Worm (Caenorhabditis elegans) whole organism, L2 larva: ENCODE measurements around the gene Y41D4B.11.
"Not testable (repeated sequence)": the region's sequence is repeated elsewhere in the genome, so short reads cannot be mapped to it uniquely, and the experiment has no call there.

Experiments
- C34F6.9 ChIP-seq: fragments of 150-350 bp; optimal IDR thresholded peaks from 2 replicates; lab custom pipeline; 2014; ENCODE audit warnings: missing biosample characterization, missing genetic modification characterization
- F13H6.1 ChIP-seq: sonication (generic microtip); optimal IDR thresholded peaks from 2 replicates; lab custom pipeline; 2016; ENCODE audit warnings: missing genetic modification characterization, missing compliant biosample characterization
- R02D3.7 ChIP-seq: fragments of 150-350 bp; optimal IDR thresholded peaks from 2 replicates; lab custom pipeline; 2014; ENCODE audit warnings: missing biosample characterization, missing genetic modification characterization
- Y55F3AM.14 ChIP-seq: fragments of 200-800 bp; sonication (Bioruptor generic); optimal IDR thresholded peaks from 2 replicates; lab custom pipeline; 2018; ENCODE audit warnings: mild to moderate bottlenecking, missing genetic modification characterization, missing compliant biosample characterization
- ZK546.5 ChIP-seq: sonication (generic microtip); optimal IDR thresholded peaks from 2 replicates; lab custom pipeline; 2017; ENCODE audit warnings: missing biosample characterization, missing genetic modification characterization
- alr-1 ChIP-seq: fragments of 150-350 bp; optimal IDR thresholded peaks from 2 replicates; lab custom pipeline; 2014; ENCODE audit warnings: missing biosample characterization, missing genetic modification characterization
- ceh-82 ChIP-seq: fragments of 150-350 bp; optimal IDR thresholded peaks from 2 replicates; lab custom pipeline; 2014; ENCODE audit warnings: missing biosample characterization, missing genetic modification characterization
- crh-2 ChIP-seq: sonication (generic microtip); optimal IDR thresholded peaks from 2 replicates; lab custom pipeline; 2017; ENCODE audit warnings: missing biosample characterization, missing genetic modification characterization
- dmd-4 ChIP-seq: sonication (generic microtip); optimal IDR thresholded peaks from 2 replicates; lab custom pipeline; 2017; ENCODE audit warnings: missing biosample characterization, missing genetic modification characterization
- egl-27 ChIP-seq: sonication (generic microtip); optimal IDR thresholded peaks from 3 replicates; lab custom pipeline; 2017; ENCODE audit warnings: missing biosample characterization, missing genetic modification reagents, missing genetic modification characterization
- elt-1 ChIP-seq: fragments of 150-350 bp; optimal IDR thresholded peaks from 2 replicates; lab custom pipeline; 2014; ENCODE audit warnings: missing biosample characterization, missing genetic modification characterization
- elt-3 ChIP-seq: sonication (generic microtip); optimal IDR thresholded peaks from 2 replicates; lab custom pipeline; 2017; ENCODE audit warnings: missing biosample characterization, missing genetic modification characterization
- fos-1 ChIP-seq: fragments of 150-350 bp; optimal IDR thresholded peaks from 2 replicates; lab custom pipeline; 2014; ENCODE audit warnings: missing biosample characterization, missing genetic modification characterization
- gmeb-1 ChIP-seq: fragments of 150-350 bp; optimal IDR thresholded peaks from 2 replicates; lab custom pipeline; 2014; ENCODE audit warnings: missing biosample characterization, missing genetic modification characterization
- lin-11 ChIP-seq: fragments of 150-350 bp; sonication (generic microtip); optimal IDR thresholded peaks from 2 replicates; lab custom pipeline; 2014; ENCODE audit warnings: missing biosample characterization, missing genetic modification characterization, inconsistent platforms, mixed read lengths
- lin-13 ChIP-seq: fragments of 150-350 bp; optimal IDR thresholded peaks from 2 replicates; lab custom pipeline; 2014; ENCODE audit warnings: missing biosample characterization, missing genetic modification reagents, missing genetic modification characterization
- lin-39 ChIP-seq: fragments of 150-350 bp; optimal IDR thresholded peaks from 2 replicates; lab custom pipeline; 2014; ENCODE audit warnings: missing biosample characterization, missing genetic modification reagents, missing genetic modification characterization
- mbf-1 ChIP-seq: sonication (generic microtip); optimal IDR thresholded peaks from 2 replicates; lab custom pipeline; 2017; ENCODE audit warnings: missing biosample characterization, missing genetic modification characterization
- mdl-1 ChIP-seq, 2 experiments: fragments of 150-350 bp in 1 of 2; sonication (generic microtip) in 1 of 2; optimal IDR thresholded peaks; 2 replicates each; lab custom pipeline; 2017; ENCODE audit warnings: missing biosample characterization in 2 of 2, missing genetic modification characterization in 2 of 2
- nhr-10 ChIP-seq: sonication (generic microtip); optimal IDR thresholded peaks from 2 replicates; lab custom pipeline; 2017; ENCODE audit warnings: missing biosample characterization, missing genetic modification characterization
- nhr-11 ChIP-seq: fragments of 150-350 bp; optimal IDR thresholded peaks from 2 replicates; lab custom pipeline; 2014; ENCODE audit warnings: missing biosample characterization, missing genetic modification characterization
- nhr-12 ChIP-seq: fragments of 150-350 bp; optimal IDR thresholded peaks from 2 replicates; lab custom pipeline; 2014; ENCODE audit warnings: missing biosample characterization, missing genetic modification characterization
- nhr-21 ChIP-seq: fragments of 150-350 bp; optimal IDR thresholded peaks from 2 replicates; lab custom pipeline; 2014; ENCODE audit warnings: missing biosample characterization, missing genetic modification characterization
- nhr-23 ChIP-seq: fragments of 150-350 bp; optimal IDR thresholded peaks from 2 replicates; lab custom pipeline; 2014; ENCODE audit warnings: missing biosample characterization, missing genetic modification reagents, missing genetic modification characterization
- nhr-237 ChIP-seq: fragments of 150-350 bp; optimal IDR thresholded peaks from 2 replicates; lab custom pipeline; 2014; ENCODE audit warnings: missing biosample characterization, missing genetic modification characterization
- nhr-77 ChIP-seq: fragments of 150-350 bp; optimal IDR thresholded peaks from 2 replicates; lab custom pipeline; 2014; ENCODE audit warnings: missing biosample characterization, missing genetic modification characterization
- peb-1 ChIP-seq: fragments of 150-350 bp; optimal IDR thresholded peaks from 2 replicates; lab custom pipeline; 2014; ENCODE audit warnings: missing biosample characterization, missing genetic modification characterization
- sem-4 ChIP-seq: fragments of 150-350 bp; optimal IDR thresholded peaks from 2 replicates; lab custom pipeline; 2014; ENCODE audit warnings: missing biosample characterization, missing genetic modification reagents, missing genetic modification characterization
- skn-1 ChIP-seq: sonication (generic microtip); optimal IDR thresholded peaks from 2 replicates; lab custom pipeline; 2017; ENCODE audit warnings: missing biosample characterization, missing genetic modification characterization
- sma-3 ChIP-seq: sonication (generic microtip); optimal IDR thresholded peaks from 2 replicates; lab custom pipeline; 2016; ENCODE audit warnings: missing genetic modification reagents, missing genetic modification characterization, missing compliant biosample characterization
- sma-9 ChIP-seq, 2 experiments: fragments of 150-350 bp in 1 of 2; sonication (generic microtip) in 1 of 2; optimal IDR thresholded peaks; 2 replicates each; lab custom pipeline; 2014 to 2016; ENCODE audit warnings: missing genetic modification characterization in 2 of 2, mild to moderate bottlenecking in 1 of 2, missing biosample characterization in 1 of 2, missing compliant biosample characterization in 1 of 2, missing genetic modification reagents in 1 of 2, moderate library complexity in 1 of 2
- unc-39 ChIP-seq: fragments of 150-350 bp; optimal IDR thresholded peaks from 2 replicates; lab custom pipeline; 2014; ENCODE audit warnings: missing biosample characterization, missing genetic modification characterization
- unc-62 ChIP-seq: fragments of 150-350 bp; optimal IDR thresholded peaks from 2 replicates; lab custom pipeline; 2014; ENCODE audit warnings: missing biosample characterization, missing genetic modification reagents, missing genetic modification characterization
- zag-1 ChIP-seq: fragments of 150-350 bp; optimal IDR thresholded peaks from 2 replicates; lab custom pipeline; 2014; ENCODE audit warnings: missing biosample characterization, missing genetic modification characterization
- ztf-11 ChIP-seq: sonication (generic microtip); optimal IDR thresholded peaks from 2 replicates; lab custom pipeline; 2017; ENCODE audit warnings: missing biosample characterization, missing genetic modification characterization
- ztf-4 ChIP-seq: fragments of 150-350 bp; optimal IDR thresholded peaks from 2 replicates; lab custom pipeline; 2014; ENCODE audit warnings: missing biosample characterization, missing genetic modification characterization

Y41D4B.11 gene

DNA sequence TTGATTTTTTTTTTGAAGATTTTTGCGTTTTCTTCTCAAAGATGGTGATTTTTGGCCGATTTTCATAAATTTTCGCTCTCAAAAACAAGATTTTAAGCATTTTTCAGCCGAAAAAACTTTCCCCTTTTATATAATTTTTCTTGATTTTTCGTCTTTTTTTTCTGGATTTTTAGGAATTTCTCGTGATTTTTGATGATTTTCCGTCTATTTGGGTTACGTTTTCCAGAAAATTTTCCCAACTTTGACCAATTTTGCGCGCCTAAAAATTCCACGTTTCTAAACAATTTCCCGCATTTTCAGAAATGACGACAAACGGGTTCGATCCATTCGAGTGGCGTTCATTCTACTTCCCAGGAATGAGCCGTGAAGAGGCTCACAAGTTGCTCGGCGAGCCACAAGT is 8.5 kb upstream of the Y41D4B.11 start, which contains the start of gene ced-2:
ced-2 (plus strand) TSS at position 301 of the 400 bp plus-strand sequence.
- TF ChIP-seq lin-13 (no peak), crh-2 (tag; lab: Kevin White, UChicago) (no peak), egl-27 (no peak), unc-39 (tag; lab: Kevin White, UChicago) (no peak), fos-1 (tag; lab: Kevin White, UChicago) (no peak), sma-3 (no peak)

DNA sequence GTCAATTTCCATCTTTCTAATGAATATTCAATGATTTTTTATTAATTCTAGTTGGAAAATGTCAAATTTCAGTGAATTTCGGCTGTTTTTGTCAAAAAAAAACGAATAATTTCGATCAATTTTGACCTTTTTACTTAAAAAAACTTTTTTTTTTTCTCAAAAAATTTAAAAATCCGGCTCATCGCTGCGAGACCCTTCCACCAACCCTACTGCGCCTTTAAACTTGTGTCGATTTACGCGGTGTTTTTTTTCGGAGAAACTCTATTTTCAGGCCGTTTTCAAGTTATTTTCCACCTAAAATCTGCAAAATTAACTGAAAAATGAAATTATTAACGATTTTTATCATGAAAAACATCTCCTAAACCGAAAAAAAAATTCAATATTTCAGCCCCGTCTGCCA is 4.7 kb upstream of the Y41D4B.11 start:
- TF ChIP-seq elt-3 (tag; lab: Kevin White, UChicago): no peak
- no peak for TF ChIP-seq unc-39 (tag; lab: Kevin White, UChicago)
- no peak for TF ChIP-seq C34F6.9 (tag; lab: Kevin White, UChicago)
- TF ChIP-seq mdl-1 (tag; optimal IDR thresholded peaks at IDR 0.05; lab: Kevin White, UChicago): no peak
- TF ChIP-seq mbf-1 (tag; lab: Kevin White, UChicago): no peak
- TF ChIP-seq sem-4 (tag; lab: Kevin White, UChicago): no peak
- no peak for TF ChIP-seq unc-62 (GFP tag; lab: Kevin White, UChicago)
- no peak for TF ChIP-seq nhr-77 (tag; lab: Kevin White, UChicago)
- no peak for TF ChIP-seq ceh-82
- no peak for TF ChIP-seq F13H6.1 (tag; lab: Kevin White, UChicago)

DNA sequence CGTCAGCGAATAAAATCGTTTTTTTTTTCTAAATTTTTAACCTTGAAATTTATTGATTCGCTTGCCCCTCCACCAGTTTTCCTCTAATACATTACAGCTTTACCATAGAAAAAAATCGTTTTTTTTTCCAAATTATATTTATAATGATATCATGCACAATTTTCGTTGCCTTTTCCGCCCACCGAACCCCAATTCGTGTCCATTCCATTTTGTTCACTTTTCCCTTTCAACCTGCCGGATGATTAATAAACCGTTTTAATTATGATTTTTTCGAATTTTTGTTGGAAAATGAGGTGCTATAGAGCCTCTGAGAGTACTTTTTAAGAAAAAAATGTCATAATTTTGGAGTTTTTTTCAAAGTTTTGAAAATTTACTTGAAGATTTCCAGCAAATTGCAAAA is 4.2 kb upstream of the Y41D4B.11 start, which contains the start of gene set-23:
set-23 (plus strand) TSS at position 301 of the 400 bp plus-strand sequence.
- TF ChIP-seq R02D3.7 (tag; lab: Kevin White, UChicago) (no peak), nhr-77 (tag; lab: Kevin White, UChicago) (no peak), F13H6.1 (tag; lab: Kevin White, UChicago) (no peak), gmeb-1 (tag; lab: Kevin White, UChicago) (no peak), elt-3 (tag; lab: Kevin White, UChicago) (no peak), sma-3 (no peak), C34F6.9 (tag; lab: Kevin White, UChicago) (no peak)
- TF ChIP-seq, all 48 proteins: peak for 0

DNA sequence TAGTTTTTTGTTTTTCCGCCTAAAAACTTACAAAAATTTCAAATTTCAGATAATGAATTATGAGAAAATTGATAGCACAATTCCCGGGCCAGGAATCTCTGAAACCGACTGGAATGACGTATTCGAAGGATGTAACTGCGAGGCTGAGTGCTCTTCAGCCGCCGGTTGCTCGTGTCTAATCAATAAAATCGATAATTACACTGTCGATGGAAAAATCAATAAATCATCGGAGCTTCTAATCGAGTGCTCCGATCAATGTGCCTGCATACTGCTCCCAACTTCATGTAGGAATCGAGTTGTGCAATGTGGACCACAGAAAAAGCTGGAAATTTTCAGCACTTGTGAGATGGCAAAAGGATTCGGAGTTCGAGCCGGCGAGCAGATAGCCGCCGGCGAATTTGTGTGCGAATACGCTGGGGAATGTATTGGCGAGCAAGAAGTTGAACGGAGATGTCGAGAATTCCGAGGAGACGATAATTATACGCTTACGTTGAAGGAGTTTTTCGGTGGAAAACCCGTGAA is 2.5 kb upstream of the Y41D4B.11 start:
- TF ChIP-seq ztf-4 (tag; lab: Kevin White, UChicago) (no peak), elt-1 (no peak), fos-1 (tag; lab: Kevin White, UChicago) (no peak), peb-1 (tag; lab: Kevin White, UChicago) (no peak), nhr-11 (tag; lab: Kevin White, UChicago) (no peak), skn-1 (tag; lab: Kevin White, UChicago) (no peak), zag-1 (tag; lab: Kevin White, UChicago) (no peak), lin-39 (tag; lab: Kevin White, UChicago) (no peak), nhr-21 (no peak), nhr-12 (tag; lab: Kevin White, UChicago) (no peak), crh-2 (tag; lab: Kevin White, UChicago) (no peak), ztf-11 (no peak), dmd-4 (tag; lab: Kevin White, UChicago) (no peak), Y55F3AM.14 (no peak), sma-9 (GFP tag; optimal IDR thresholded peaks at IDR 0.05; lab: Kevin White, UChicago) (no peak), sma-9 (tag; optimal IDR thresholded peaks at IDR 0.05; lab: Kevin White, UChicago) (no peak), unc-62 (GFP tag; lab: Kevin White, UChicago) (no peak), nhr-237 (no peak)

DNA sequence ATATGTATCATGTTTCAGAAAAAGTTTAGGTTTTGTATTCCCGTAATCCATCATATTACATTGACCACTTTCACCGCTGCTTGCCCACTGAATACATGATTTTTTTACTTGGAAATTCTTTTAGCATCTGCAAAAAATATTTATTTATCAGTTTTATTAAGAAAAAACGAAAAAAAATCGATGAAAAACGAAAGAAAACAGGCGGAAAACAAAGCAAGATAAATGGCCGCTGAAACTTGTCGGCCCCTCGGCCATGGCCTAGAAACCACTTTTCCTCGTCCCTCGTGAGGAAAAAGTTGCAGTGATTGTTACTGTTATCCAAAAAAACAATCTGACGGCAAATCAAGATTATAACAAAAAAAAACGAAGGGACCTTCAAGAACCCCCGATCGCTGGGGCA is 4.5 kb downstream of the Y41D4B.11 start, which contains the start of gene dsl-3:
dsl-3 (plus strand) TSS at position 301 of the 400 bp plus-strand sequence.
- not testable (repeated sequence) for TF ChIP-seq peb-1, lin-39, lin-11 (tag; lab: Kevin White, UChicago)
- TF ChIP-seq, all 48 proteins: peak for 0; not testable (repeated sequence) for 48

DNA sequence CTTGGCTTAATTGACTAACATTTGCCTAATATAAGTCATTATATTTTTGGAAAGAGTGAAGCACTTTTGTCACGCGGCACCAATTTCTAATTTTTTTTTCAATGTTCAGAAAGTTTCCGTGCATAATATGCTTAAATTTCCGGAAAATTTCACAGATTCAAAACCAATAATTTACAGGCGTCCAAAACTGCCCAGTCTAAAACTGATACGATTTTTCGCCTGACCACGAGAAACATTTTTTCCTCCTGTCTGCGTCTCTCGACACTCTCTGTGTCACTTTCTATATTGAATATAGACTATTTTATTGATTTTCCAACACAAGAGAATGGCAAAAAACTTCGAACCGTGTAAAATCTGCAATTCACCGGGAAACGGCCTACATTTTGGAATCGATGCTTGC is 8.1 kb downstream of the Y41D4B.11 start, which contains the start of gene nhr-122:
nhr-122 (plus strand) TSS at position 301 of the 400 bp plus-strand sequence.
- no peak for TF ChIP-seq alr-1 (tag; lab: Kevin White, UChicago)
- TF ChIP-seq lin-39 (tag; lab: Kevin White, UChicago): no peak
- TF ChIP-seq skn-1 (tag; lab: Kevin White, UChicago): no peak
- no peak for TF ChIP-seq nhr-10
- TF ChIP-seq nhr-23 (tag; lab: Kevin White, UChicago): no peak
- no peak for TF ChIP-seq sma-3
- no peak for TF ChIP-seq ceh-82
- TF ChIP-seq unc-62 (GFP tag; lab: Kevin White, UChicago): no peak
- TF ChIP-seq nhr-21: no peak
- no peak for TF ChIP-seq peb-1 (tag; lab: Kevin White, UChicago)
- no peak for TF ChIP-seq dmd-4 (tag; lab: Kevin White, UChicago)
- TF ChIP-seq ZK546.5 (tag; lab: Kevin White, UChicago): no peak
- TF ChIP-seq elt-3 (tag; lab: Kevin White, UChicago): no peak
